Fruit fly (Drosophila melanogaster): Measurements from ENCODE around the gene Slc45-1.

Gene Slc45-1

DNA sequence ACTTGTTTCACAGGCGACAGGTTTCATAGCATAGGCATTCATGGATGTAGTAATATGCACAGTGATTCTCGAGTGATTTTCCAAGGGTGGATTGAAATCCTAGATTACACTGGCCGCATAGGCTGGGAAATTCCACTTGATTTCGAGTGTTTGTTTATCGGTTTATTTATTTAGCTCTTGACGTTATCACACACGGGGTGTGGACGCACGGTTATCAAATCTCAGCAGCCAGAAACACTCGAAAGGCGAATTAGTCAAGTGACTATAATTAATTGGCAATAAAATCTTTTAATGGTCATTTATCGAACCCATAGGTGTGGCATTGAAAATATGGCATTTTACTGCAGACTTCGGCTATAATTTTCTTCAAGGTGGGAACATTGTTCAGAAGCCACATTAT lies 1.0 kb upstream of the Slc45-1 start:
- TF ChIP-seq Hr96 (GFP tag; optimal IDR thresholded peaks at IDR 0.05) (peak; percentile 1), CG1620 (GFP tag; optimal IDR thresholded peaks at IDR 0.05) (no peak), cic (GFP tag; optimal IDR thresholded peaks at IDR 0.05) (peak; percentile 22)

DNA sequence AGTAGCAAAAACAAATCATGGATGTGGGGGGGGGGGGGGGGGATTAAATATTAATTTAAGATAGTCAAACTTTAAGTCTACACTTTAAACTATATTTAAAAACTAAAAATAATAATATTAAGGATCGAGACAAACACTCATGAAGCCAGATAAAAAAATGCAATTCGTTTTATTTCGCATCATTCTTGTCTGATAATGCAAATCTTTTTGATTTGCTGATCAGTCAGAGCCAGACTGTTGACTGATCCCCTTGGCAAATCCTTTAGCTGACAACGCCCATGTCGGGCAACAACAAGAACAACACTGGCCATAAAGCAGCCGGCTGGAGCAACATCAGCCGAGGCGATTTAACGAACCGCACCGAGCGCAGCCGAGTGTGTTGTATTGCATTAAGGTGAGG lies 15.7 kb downstream of the Slc45-1 start:
- TF ChIP-seq CG11617 (GFP tag; optimal IDR thresholded peaks at IDR 0.05) (no peak), Clk (GFP tag; optimal IDR thresholded peaks at IDR 0.05) (no peak), Crg-1 (GFP tag; optimal IDR thresholded peaks at IDR 0.05) (no peak), CG7045 (GFP tag; optimal IDR thresholded peaks at IDR 0.05) (peak; percentile 45), CG14711 (tag; optimal IDR thresholded peaks at IDR 0.05) (no peak), tj (GFP tag; optimal IDR thresholded peaks at IDR 0.05) (no peak), Hr96 (GFP tag; optimal IDR thresholded peaks at IDR 0.05) (no peak), CG12768 (GFP tag; optimal IDR thresholded peaks at IDR 0.05) (no peak)

DNA sequence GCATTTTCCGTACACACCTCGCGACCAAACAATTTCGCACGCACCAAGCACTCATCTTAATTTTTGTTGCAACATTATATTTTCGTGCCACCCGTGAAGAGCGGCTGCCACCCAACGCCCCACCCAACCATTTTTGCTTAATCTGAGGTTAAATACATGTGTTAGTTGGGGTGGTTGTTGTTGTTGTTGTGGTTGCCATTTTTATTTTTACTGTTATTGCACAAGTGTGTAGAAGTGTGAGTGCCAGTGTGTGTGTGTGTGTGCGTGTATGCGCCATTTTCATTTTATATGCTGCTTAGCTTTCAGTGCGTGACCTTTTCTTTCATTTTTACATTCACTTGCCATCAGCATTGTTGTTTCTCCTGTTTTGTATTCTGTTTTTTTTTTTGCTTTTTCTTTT lies 20.0 kb downstream of the Slc45-1 start:
- TF ChIP-seq CG11617 (GFP tag; optimal IDR thresholded peaks at IDR 0.05) (no peak), CG1620 (GFP tag; optimal IDR thresholded peaks at IDR 0.05) (no peak), cic (GFP tag; optimal IDR thresholded peaks at IDR 0.05) (no peak), CG12768 (GFP tag; optimal IDR thresholded peaks at IDR 0.05) (no peak), pad (GFP tag; optimal IDR thresholded peaks at IDR 0.05) (no peak)

- TF ChIP-seq tj (GFP tag; optimal IDR thresholded peaks at IDR 0.05) (no peak), ovo (GFP tag; optimal IDR thresholded peaks at IDR 0.05) (no peak), CG5204 (GFP tag; optimal IDR thresholded peaks at IDR 0.05) (no peak), CG7101 (tag; optimal IDR thresholded peaks at IDR 0.05) (no peak), Hr96 (GFP tag; optimal IDR thresholded peaks at IDR 0.05) (no peak), bab1 (GFP tag; optimal IDR thresholded peaks at IDR 0.05) (no peak), CG12768 (GFP tag; optimal IDR thresholded peaks at IDR 0.05) (no peak), cic (GFP tag; optimal IDR thresholded peaks at IDR 0.05) (no peak), CG11617 (GFP tag; optimal IDR thresholded peaks at IDR 0.05) (no peak), cnc (optimal IDR thresholded peaks at IDR 0.05) (no peak), CG7045 (GFP tag; optimal IDR thresholded peaks at IDR 0.05) (no peak), CG1620 (GFP tag; optimal IDR thresholded peaks at IDR 0.05) (no peak)
These were observed 26.5 kb downstream of the Slc45-1 start, which contains the start of gene Rdl for dm6 chr3L:9182053-9182572. TSS of gene Rdl (minus strand) at chr3L:9182149.

All from whole organism, adult.